Fruit fly (Drosophila melanogaster) whole organism, pupa: ENCODE data around the gene CG13994.

Experiments
- CG10348 ChIP-seq: fragments of 200-800 bp; sonication (Bioruptor generic); IDR thresholded peaks from 2 replicates; pipeline ENCODE4 v1.3.6; 2022; ENCODE audit warnings: missing biosample characterization, missing genetic modification characterization
- CG12605 ChIP-seq: fragments of 200-800 bp; sonication (Bioruptor generic); IDR thresholded peaks from 2 replicates; pipeline ENCODE4 v1.3.6; 2022; ENCODE audit warnings: missing biosample characterization, missing genetic modification characterization
- CG13204 ChIP-seq: fragments of 200-800 bp; sonication (Bioruptor generic); optimal IDR thresholded peaks from 2 replicates; lab custom pipeline; 2018; ENCODE audit warnings: missing biosample characterization, mild to moderate bottlenecking, missing genetic modification characterization, moderate library complexity
- CG14655 ChIP-seq: fragments of 200-800 bp; sonication (Bioruptor generic); optimal IDR thresholded peaks from 3 replicates; lab custom pipeline; 2017; ENCODE audit warnings: mild to moderate bottlenecking, missing biosample characterization, missing genetic modification reagents, missing genetic modification characterization
- CG15710 ChIP-seq: fragments of 200-800 bp; sonication (Bioruptor generic); optimal IDR thresholded peaks from 2 replicates; lab custom pipeline; 2018; ENCODE audit warnings: missing biosample characterization, mild to moderate bottlenecking, missing genetic modification characterization, moderate library complexity
- CG17806 ChIP-seq: fragments of 200-800 bp; sonication (Bioruptor generic); optimal IDR thresholded peaks from 2 replicates; lab custom pipeline; 2018; ENCODE audit warnings: missing biosample characterization, mild to moderate bottlenecking, missing genetic modification characterization, moderate library complexity
- CG32121 ChIP-seq: fragments of 200-800 bp; sonication (Bioruptor generic); IDR thresholded peaks from 2 replicates; pipeline ENCODE4 v1.3.6; 2022; ENCODE audit warnings: missing biosample characterization, missing genetic modification characterization
- CG34367 ChIP-seq: fragments of 200-800 bp; sonication (Bioruptor generic); optimal IDR thresholded peaks from 2 replicates; lab custom pipeline; 2018; ENCODE audit warnings: missing biosample characterization, mild to moderate bottlenecking, missing genetic modification characterization
- CG4496 ChIP-seq: fragments of 200-800 bp; sonication (Bioruptor generic); IDR thresholded peaks from 3 replicates; pipeline ENCODE4 v1.3.6; 2022; ENCODE audit warnings: missing biosample characterization, missing genetic modification characterization
- CG8159 ChIP-seq: fragments of 200-800 bp; sonication (Bioruptor generic); optimal IDR thresholded peaks from 3 replicates; lab custom pipeline; 2018; ENCODE audit warnings: missing biosample characterization, mild to moderate bottlenecking, missing genetic modification characterization, moderate library complexity
- CG8301 ChIP-seq: fragments of 200-800 bp; sonication (Bioruptor generic); optimal IDR thresholded peaks from 2 replicates; lab custom pipeline; 2018; ENCODE audit warnings: missing biosample characterization, mild to moderate bottlenecking, missing genetic modification characterization
- CG9948 ChIP-seq: fragments of 200-800 bp; sonication (Bioruptor generic); optimal IDR thresholded peaks from 2 replicates; lab custom pipeline; 2018; ENCODE audit warnings: missing biosample characterization, mild to moderate bottlenecking, missing genetic modification characterization, moderate library complexity
- D1 ChIP-seq: fragments of 200-800 bp; sonication (Bioruptor generic); optimal IDR thresholded peaks from 2 replicates; lab custom pipeline; 2018; ENCODE audit warnings: missing biosample characterization, mild to moderate bottlenecking, missing genetic modification characterization, moderate library complexity
- EcR ChIP-seq: fragments of 200-800 bp; sonication (Bioruptor generic); optimal IDR thresholded peaks from 3 replicates; lab custom pipeline; 2019; ENCODE audit warnings: missing biosample characterization, missing genetic modification characterization, mild to moderate bottlenecking, moderate library complexity, missing genetic modification reagents
- Ets98B ChIP-seq: fragments of 200-800 bp; sonication (Bioruptor generic); IDR thresholded peaks from 2 replicates; pipeline ENCODE4 v1.3.6; 2022; ENCODE audit warnings: missing biosample characterization, missing genetic modification characterization
- Pif1A ChIP-seq: fragments of 200-800 bp; sonication (Bioruptor generic); optimal IDR thresholded peaks from 3 replicates; lab custom pipeline; 2016; ENCODE audit warnings: missing biosample characterization, missing genetic modification characterization
- Pif1B ChIP-seq: fragments of 200-800 bp; sonication (Bioruptor generic); optimal IDR thresholded peaks from 3 replicates; lab custom pipeline; 2016; ENCODE audit warnings: missing biosample characterization, missing genetic modification characterization
- Snoo ChIP-seq: fragments of 200-800 bp; sonication (Bioruptor generic); optimal IDR thresholded peaks from 3 replicates; lab custom pipeline; 2017; ENCODE audit warnings: missing biosample characterization, mild to moderate bottlenecking, missing genetic modification characterization, inconsistent platforms
- fd96Ca ChIP-seq: fragments of 200-800 bp; sonication (Bioruptor generic); IDR thresholded peaks from 3 replicates; pipeline ENCODE4 v1.3.6; 2022; ENCODE audit warnings: missing biosample characterization, missing genetic modification characterization
- gl ChIP-seq: fragments of 200-800 bp; sonication (Bioruptor generic); optimal IDR thresholded peaks from 2 replicates; lab custom pipeline; 2018; ENCODE audit warnings: missing biosample characterization, mild to moderate bottlenecking, missing genetic modification characterization
- rn ChIP-seq: fragments of 200-800 bp; sonication (Bioruptor generic); IDR thresholded peaks from 2 replicates; pipeline ENCODE4 v1.3.6; 2022; ENCODE audit warnings: missing biosample characterization, missing genetic modification characterization

The CG13994 gene

dm6 chr2L:6073894-6074293, 11.1 kb downstream of the CG13994 start:
- TF ChIP-seq EcR = no peak
- no peak for TF ChIP-seq CG14655 (GFP tag; lab: Kevin White, UChicago)
- TF ChIP-seq rn (GFP tag; lab: Robert Waterston, UW) = no peak
- TF ChIP-seq Ets98B (GFP tag; lab: Robert Waterston, UW) = no peak
- no peak for TF ChIP-seq gl (tag; lab: Kevin White, UChicago)
- no peak for TF ChIP-seq Pif1B (GFP tag; lab: Kevin White, UChicago)
- no peak for TF ChIP-seq CG34367 (tag; lab: Kevin White, UChicago)
- TF ChIP-seq CG17806 (tag; lab: Kevin White, UChicago) = no peak

dm6 chr2L:6074314-6074713, 11.5 kb downstream of the CG13994 start:
- no peak for TF ChIP-seq CG17806 (tag; lab: Kevin White, UChicago)
- TF ChIP-seq CG9948 (tag; lab: Kevin White, UChicago) = no peak
- no peak for TF ChIP-seq CG13204 (GFP tag; lab: Kevin White, UChicago)
- TF ChIP-seq fd96Ca (GFP tag; lab: Robert Waterston, UW) = no peak
- no peak for TF ChIP-seq CG4496 (GFP tag; lab: Robert Waterston, UW)
- peak; percentile 4 for TF ChIP-seq EcR
- no peak for TF ChIP-seq Pif1A

- TF ChIP-seq Snoo (tag; lab: Kevin White, UChicago) (no peak), Ets98B (GFP tag; lab: Robert Waterston, UW) (no peak), D1 (tag; lab: Kevin White, UChicago) (no peak), CG9948 (tag; lab: Kevin White, UChicago) (no peak), rn (GFP tag; lab: Robert Waterston, UW) (no peak)
- TF ChIP-seq, all 21 proteins: peak for 0
Measured at dm6 chr2L:6075345-6075744, 12.6 kb downstream of the CG13994 start.

- TF ChIP-seq Snoo (tag; lab: Kevin White, UChicago) (no peak), CG10348 (GFP tag; lab: Robert Waterston, UW) (no peak), CG17806 (tag; lab: Kevin White, UChicago) (no peak), CG15710 (tag; lab: Kevin White, UChicago) (no peak), D1 (tag; lab: Kevin White, UChicago) (no peak), CG12605 (GFP tag; lab: Robert Waterston, UW) (no peak), CG32121 (no peak)
Measured at dm6 chr2L:6076143-6076542, 13.4 kb downstream of the CG13994 start.

dm6 chr2L:6076829-6077364, 14.1 kb downstream of the CG13994 start:
- TF ChIP-seq EcR (no peak), CG15710 (tag; lab: Kevin White, UChicago) (no peak), CG14655 (GFP tag; lab: Kevin White, UChicago) (no peak), gl (tag; lab: Kevin White, UChicago) (no peak)

- TF ChIP-seq Pif1B (GFP tag; lab: Kevin White, UChicago) (no peak), EcR (no peak), fd96Ca (GFP tag; lab: Robert Waterston, UW) (no peak), CG12605 (GFP tag; lab: Robert Waterston, UW) (no peak), gl (tag; lab: Kevin White, UChicago) (no peak), CG32121 (no peak), CG15710 (tag; lab: Kevin White, UChicago) (no peak), CG10348 (GFP tag; lab: Robert Waterston, UW) (no peak), Snoo (tag; lab: Kevin White, UChicago) (no peak), CG9948 (tag; lab: Kevin White, UChicago) (no peak), CG8159 (tag; lab: Kevin White, UChicago) (no peak), CG14655 (GFP tag; lab: Kevin White, UChicago) (no peak), D1 (tag; lab: Kevin White, UChicago) (no peak), CG17806 (tag; lab: Kevin White, UChicago) (no peak), CG4496 (GFP tag; lab: Robert Waterston, UW) (no peak), rn (GFP tag; lab: Robert Waterston, UW) (no peak), CG8301 (tag; lab: Kevin White, UChicago) (no peak)
Measured at dm6 chr2L:6077632-6078031, 14.8 kb downstream of the CG13994 start.

- peak; percentile 72 for TF ChIP-seq CG13204 (GFP tag; lab: Kevin White, UChicago)
- no peak for TF ChIP-seq CG34367 (tag; lab: Kevin White, UChicago)
- no peak for TF ChIP-seq CG10348 (GFP tag; lab: Robert Waterston, UW)
- peak; percentile 100 for TF ChIP-seq EcR
- no peak for TF ChIP-seq rn (GFP tag; lab: Robert Waterston, UW)
- no peak for TF ChIP-seq CG8159 (tag; lab: Kevin White, UChicago)
- TF ChIP-seq CG9948 (tag; lab: Kevin White, UChicago) = no peak
- peak; percentile 29; the same call in 1 of the 3 replicates for TF ChIP-seq fd96Ca (GFP tag; lab: Robert Waterston, UW)
- TF ChIP-seq CG8301 (tag; lab: Kevin White, UChicago) = peak; percentile 5
- TF ChIP-seq Snoo (tag; lab: Kevin White, UChicago) = peak; percentile 56
- peak; percentile 47; the same call in 1 of the 2 replicates for TF ChIP-seq Ets98B (GFP tag; lab: Robert Waterston, UW)
- no peak for TF ChIP-seq Pif1B (GFP tag; lab: Kevin White, UChicago)
- peak; percentile 1 for TF ChIP-seq gl (tag; lab: Kevin White, UChicago)
- TF ChIP-seq Pif1A = no peak
- no peak for TF ChIP-seq CG14655 (GFP tag; lab: Kevin White, UChicago)
- no peak for TF ChIP-seq D1 (tag; lab: Kevin White, UChicago)
- no peak for TF ChIP-seq CG17806 (tag; lab: Kevin White, UChicago)
- TF ChIP-seq CG15710 (tag; lab: Kevin White, UChicago) = no peak
- TF ChIP-seq CG12605 (GFP tag; lab: Robert Waterston, UW) = no peak
- peak; percentile 57 for TF ChIP-seq CG4496 (GFP tag; lab: Robert Waterston, UW)
- TF ChIP-seq CG32121 = peak; percentile 75
Measured at dm6 chr2L:6078757-6079351, 16.1 kb downstream of the CG13994 start.
